Worm (Caenorhabditis elegans) whole organism, L3 larva: Measurements from ENCODE around the gene taf-6.2.

Experiments used
- ZK546.5 ChIP-seq: sonication (generic microtip); optimal IDR thresholded peaks from 2 replicates; lab custom pipeline; 2017; ENCODE audit warnings: missing biosample characterization, missing genetic modification characterization
- ceh-16 ChIP-seq: sonication (generic microtip); optimal IDR thresholded peaks from 2 replicates; lab custom pipeline; 2017; ENCODE audit warnings: missing biosample characterization, missing genetic modification characterization
- elt-1 ChIP-seq: fragments of 150-350 bp; optimal IDR thresholded peaks from 2 replicates; lab custom pipeline; 2014; ENCODE audit warnings: missing biosample characterization, missing genetic modification characterization
- fkh-10 ChIP-seq: sonication (generic microtip); optimal IDR thresholded peaks from 2 replicates; lab custom pipeline; 2017; ENCODE audit warnings: missing biosample characterization, missing genetic modification reagents, missing genetic modification characterization
- lin-39 ChIP-seq: fragments of 150-350 bp; optimal IDR thresholded peaks from 2 replicates; lab custom pipeline; 2018; ENCODE audit warnings: missing biosample characterization, missing genetic modification reagents, missing genetic modification characterization
- lsy-12 ChIP-seq: sonication (generic microtip); optimal IDR thresholded peaks from 2 replicates; lab custom pipeline; 2016; ENCODE audit warnings: mild to moderate bottlenecking, missing genetic modification characterization, missing compliant biosample characterization
- nfya-1 ChIP-seq: sonication (generic microtip); optimal IDR thresholded peaks from 2 replicates; lab custom pipeline; 2017; ENCODE audit warnings: missing genetic modification characterization, mild to moderate bottlenecking, missing compliant biosample characterization, antibody characterized with exemption, moderate library complexity; ENCODE audit not compliant: insufficient read depth
- nhr-237 ChIP-seq: fragments of 150-350 bp; optimal IDR thresholded peaks from 2 replicates; lab custom pipeline; 2014; ENCODE audit warnings: missing biosample characterization, missing genetic modification characterization
- nhr-77 ChIP-seq: fragments of 150-350 bp; optimal IDR thresholded peaks from 2 replicates; lab custom pipeline; 2014; ENCODE audit warnings: missing biosample characterization, missing genetic modification characterization
- pha-4 ChIP-seq: fragments of 150-350 bp; optimal IDR thresholded peaks from 2 replicates; lab custom pipeline; 2014; ENCODE audit warnings: missing biosample characterization, missing genetic modification reagents, missing genetic modification characterization
- snpc-4 ChIP-seq: fragments of 150-350 bp; optimal IDR thresholded peaks from 2 replicates; lab custom pipeline; 2014; ENCODE audit warnings: missing biosample characterization, missing genetic modification characterization
- unc-39 ChIP-seq: sonication (generic microtip); optimal IDR thresholded peaks from 4 replicates; lab custom pipeline; 2017; ENCODE audit warnings: missing biosample characterization, missing genetic modification characterization
- ztf-4 ChIP-seq: fragments of 150-350 bp; optimal IDR thresholded peaks from 2 replicates; lab custom pipeline; 2014; ENCODE audit warnings: missing biosample characterization, missing genetic modification characterization

DNA sequence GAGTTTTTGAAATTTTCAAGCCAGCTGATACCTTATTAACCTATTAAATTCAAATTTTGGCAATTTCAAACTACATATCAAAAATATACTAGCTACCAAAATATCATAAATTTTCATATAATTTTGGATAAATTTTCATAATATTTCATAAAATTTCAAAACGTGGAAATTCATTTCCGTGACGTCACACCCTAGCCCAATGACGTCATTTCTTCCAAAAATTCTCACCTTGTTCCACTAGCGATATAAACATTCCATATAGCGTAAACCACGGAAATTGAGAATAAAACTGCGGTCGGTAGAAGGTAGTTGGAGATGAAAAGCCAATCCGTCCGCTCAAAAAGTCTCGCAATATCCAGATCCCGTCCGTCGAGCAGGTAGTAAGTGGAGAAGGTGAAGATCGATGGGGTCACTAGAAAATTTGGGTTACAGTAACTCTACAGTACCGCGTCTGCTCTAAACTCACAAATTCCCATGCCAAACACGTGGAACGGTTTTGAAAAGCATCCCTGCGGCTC, 33.4 kb downstream of the taf-6.2 start:
- no peak for TF ChIP-seq ZK546.5
- TF ChIP-seq lsy-12: no peak
- no peak for TF ChIP-seq ceh-16 (tag; lab: Kevin White, UChicago)
- no peak for TF ChIP-seq pha-4 (tag; lab: Kevin White, UChicago)
- no peak for TF ChIP-seq ztf-4 (tag; lab: Kevin White, UChicago)
- TF ChIP-seq fkh-10 (GFP tag; lab: Kevin White, UChicago): no peak
- no peak for TF ChIP-seq unc-39 (tag; lab: Kevin White, UChicago)
- TF ChIP-seq snpc-4: no peak
- TF ChIP-seq nfya-1 (tag; lab: Kevin White, UChicago): no peak
- TF ChIP-seq lin-39: no peak
- TF ChIP-seq nhr-237 (tag; lab: Kevin White, UChicago): no peak
- no peak for TF ChIP-seq elt-1 (tag; lab: Kevin White, UChicago)
- no peak for TF ChIP-seq nhr-77 (tag; lab: Kevin White, UChicago)
